Fruit fly (Drosophila melanogaster) whole organism, adult: ENCODE measurements around the gene Os-C.

Source experiments
- CG12768 ChIP-seq: fragments of 200-800 bp; sonication (Bioruptor generic); optimal IDR thresholded peaks from 2 replicates; lab custom pipeline; 2017; ENCODE audit warnings: missing biosample characterization, missing genetic modification characterization, mild to moderate bottlenecking, moderate library complexity, missing genetic modification reagents
- CG1620 ChIP-seq: fragments of 200-800 bp; sonication (Bioruptor generic); optimal IDR thresholded peaks from 2 replicates; lab custom pipeline; 2016; ENCODE audit warnings: missing biosample characterization, missing genetic modification characterization
- CG5204 ChIP-seq: fragments of 200-800 bp; sonication (Bioruptor generic); optimal IDR thresholded peaks from 2 replicates; lab custom pipeline; 2016; ENCODE audit warnings: missing biosample characterization, missing genetic modification characterization
- CG7045 ChIP-seq: fragments of 200-800 bp; sonication (Bioruptor generic); optimal IDR thresholded peaks from 2 replicates; lab custom pipeline; 2017; ENCODE audit warnings: missing biosample characterization, mild to moderate bottlenecking, missing genetic modification characterization
- Clk ChIP-seq: fragments of 200-800 bp; sonication (Bioruptor generic); optimal IDR thresholded peaks from 2 replicates; lab custom pipeline; 2017; ENCODE audit warnings: missing biosample characterization, missing genetic modification characterization
- Crg-1 ChIP-seq: fragments of 200-800 bp; sonication (Bioruptor generic); optimal IDR thresholded peaks from 2 replicates; lab custom pipeline; 2016; ENCODE audit warnings: missing biosample characterization, missing genetic modification characterization
- bab1 ChIP-seq: fragments of 200-800 bp; sonication (Bioruptor generic); optimal IDR thresholded peaks from 3 replicates; lab custom pipeline; 2019; ENCODE audit warnings: missing biosample characterization, mild to moderate bottlenecking, missing genetic modification characterization, moderate library complexity
- kay ChIP-seq: fragments of 200-800 bp; sonication (Bioruptor generic); peaks from one replicate; lab custom pipeline; 2016; ENCODE audit warnings: missing biosample characterization, missing genetic modification characterization, borderline replicate concordance
- ovo ChIP-seq: fragments of 200-800 bp; sonication (Bioruptor generic); optimal IDR thresholded peaks from 2 replicates; lab custom pipeline; 2016; ENCODE audit warnings: missing biosample characterization, missing genetic modification characterization
- pad ChIP-seq: fragments of 200-800 bp; sonication (Bioruptor generic); optimal IDR thresholded peaks from 3 replicates; lab custom pipeline; 2017; ENCODE audit warnings: missing biosample characterization, missing genetic modification characterization, mild to moderate bottlenecking, moderate library complexity, missing genetic modification reagents
- tj ChIP-seq: fragments of 200-800 bp; sonication (Bioruptor generic); optimal IDR thresholded peaks from 3 replicates; lab custom pipeline; 2017; ENCODE audit warnings: missing biosample characterization, mild to moderate bottlenecking, missing genetic modification characterization, moderate library complexity
- toe ChIP-seq: fragments of 200-800 bp; sonication (Bioruptor generic); optimal IDR thresholded peaks from 2 replicates; lab custom pipeline; 2016; ENCODE audit warnings: missing biosample characterization, missing genetic modification characterization

dm6 chr3R:8007595-8008255 is 29.0 kb downstream of the Os-C start, which contains the start of gene CG2767:
- TF ChIP-seq tj (GFP tag; lab: Kevin White, UChicago) = peak; percentile 64
- no peak for TF ChIP-seq Clk (GFP tag; lab: Kevin White, UChicago)
- TF ChIP-seq bab1 (GFP tag; lab: Kevin White, UChicago) = peak; percentile 13
- TF ChIP-seq ovo = no peak
- TF ChIP-seq CG7045 (GFP tag; lab: Kevin White, UChicago) = no peak
- no peak for TF ChIP-seq CG1620 (GFP tag; lab: Kevin White, UChicago)
- peak; percentile 17 for TF ChIP-seq CG12768
- TF ChIP-seq pad (GFP tag; lab: Kevin White, UChicago) = no peak
- TF ChIP-seq kay = no peak
- TF ChIP-seq Crg-1 = no peak
- no peak for TF ChIP-seq toe (GFP tag; lab: Kevin White, UChicago)
- TF ChIP-seq CG5204 (GFP tag; lab: Kevin White, UChicago) = no peak
